Worm (Caenorhabditis elegans) whole organism, early embryonic: ENCODE results near the gene col-84.

Experiments
- B0310.2 ChIP-seq: sonication (generic microtip); optimal IDR thresholded peaks from 2 replicates; lab custom pipeline; 2016; ENCODE audit warnings: mild to moderate bottlenecking, missing genetic modification characterization, missing compliant biosample characterization
- F13C5.2 ChIP-seq: sonication (generic microtip); optimal IDR thresholded peaks from 2 replicates; lab custom pipeline; 2017; ENCODE audit warnings: mild to moderate bottlenecking, missing genetic modification characterization, inconsistent platforms, missing compliant biosample characterization
- aly-1 ChIP-seq: sonication (generic microtip); optimal IDR thresholded peaks from 2 replicates; lab custom pipeline; 2016; ENCODE audit warnings: missing genetic modification characterization, missing compliant biosample characterization
- ama-1 ChIP-seq: fragments of 150-350 bp; optimal IDR thresholded peaks from 2 replicates; lab custom pipeline; 2014
- ceh-13 ChIP-seq: fragments of 200-800 bp; sonication (Bioruptor generic); optimal IDR thresholded peaks from 2 replicates; lab custom pipeline; 2018; ENCODE audit warnings: mild to moderate bottlenecking, missing genetic modification characterization, missing compliant biosample characterization
- ceh-36 ChIP-seq: sonication (generic microtip); optimal IDR thresholded peaks from 2 replicates; lab custom pipeline; 2016; ENCODE audit warnings: missing genetic modification characterization, inconsistent platforms, missing compliant biosample characterization
- ets-7 ChIP-seq: sonication (generic microtip); optimal IDR thresholded peaks from 2 replicates; lab custom pipeline; 2016; ENCODE audit warnings: missing genotype, missing genetic modification characterization, missing compliant biosample characterization
- flt-1 ChIP-seq: fragments of 200-800 bp; sonication (Bioruptor generic); IDR thresholded peaks from 2 replicates; pipeline ENCODE4 v1.3.6; 2022; ENCODE audit warnings: missing genetic modification characterization, missing compliant biosample characterization
- hmbx-1 ChIP-seq: sonication (generic microtip); optimal IDR thresholded peaks from 2 replicates; lab custom pipeline; 2016; ENCODE audit warnings: mild to moderate bottlenecking, missing genetic modification characterization, missing compliant biosample characterization
- hmg-4 ChIP-seq: fragments of 200-800 bp; sonication (Bioruptor generic); optimal IDR thresholded peaks from 2 replicates; lab custom pipeline; 2018; ENCODE audit warnings: mild to moderate bottlenecking, missing genetic modification characterization, missing compliant biosample characterization
- hnd-1 ChIP-seq: sonication (generic microtip); optimal IDR thresholded peaks from 2 replicates; lab custom pipeline; 2016; ENCODE audit warnings: missing genetic modification characterization, missing compliant biosample characterization
- pes-1 ChIP-seq: fragments of 200-800 bp; sonication (Bioruptor generic); IDR thresholded peaks from 2 replicates; pipeline ENCODE4 v1.3.6; 2022; ENCODE audit warnings: missing genetic modification reagents, missing genetic modification characterization, missing compliant biosample characterization
- scrt-1 ChIP-seq: fragments of 200-800 bp; sonication (Bioruptor generic); IDR thresholded peaks from 2 replicates; pipeline ENCODE4 v1.3.6; 2022; ENCODE audit warnings: missing genetic modification characterization, missing compliant biosample characterization
- sea-1 ChIP-seq: fragments of 200-800 bp; sonication (Bioruptor generic); conservative IDR thresholded peaks from 2 replicates; pipeline ENCODE4 v1.3.6; 2022; ENCODE audit warnings: missing genetic modification characterization, missing compliant biosample characterization
- tbx-11 ChIP-seq: fragments of 200-800 bp; sonication (Bioruptor generic); IDR thresholded peaks from 2 replicates; pipeline ENCODE4 v1.3.6; 2022; ENCODE audit warnings: missing genetic modification characterization, missing compliant biosample characterization
- tbx-37 ChIP-seq: fragments of 200-800 bp; sonication (Bioruptor generic); conservative IDR thresholded peaks from 2 replicates; pipeline ENCODE4 v1.3.6; 2022; ENCODE audit warnings: missing genetic modification reagents, missing genetic modification characterization, missing compliant biosample characterization
- tra-4 ChIP-seq: sonication (generic microtip); optimal IDR thresholded peaks from 2 replicates; lab custom pipeline; 2017; ENCODE audit warnings: missing genetic modification characterization, missing compliant biosample characterization

The col-84 gene

DNA sequence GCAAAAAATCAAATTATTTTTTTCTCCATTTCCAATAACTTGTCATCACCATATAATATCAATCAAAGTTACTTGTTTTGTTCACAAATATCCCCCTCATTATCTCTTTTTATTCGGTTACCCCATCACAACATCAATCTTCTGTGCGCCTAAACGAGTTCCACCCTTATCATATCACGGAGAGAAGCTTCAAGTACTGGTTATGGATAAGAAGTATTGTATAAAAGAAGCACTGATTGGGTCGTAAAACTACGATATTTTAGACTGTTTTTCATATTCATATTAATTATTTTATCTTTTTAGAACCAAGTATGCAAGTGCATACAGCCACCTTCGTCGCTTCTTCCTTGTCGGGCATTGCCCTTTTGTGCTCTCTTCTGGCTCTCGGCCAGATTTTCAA, at the start of gene col-84:
col-84 (plus strand) TSS at position 301 of the 400 bp plus-strand sequence.
- TF ChIP-seq B0310.2 (tag; lab: Kevin White, UChicago) (no peak), hmbx-1 (tag; lab: Kevin White, UChicago) (no peak), tra-4 (tag; lab: Kevin White, UChicago) (no peak), ama-1 (no peak), flt-1 (GFP tag; lab: Robert Waterston, UW) (no peak), hnd-1 (no peak), F13C5.2 (tag; lab: Kevin White, UChicago) (no peak), aly-1 (tag; lab: Kevin White, UChicago) (no peak), ceh-13 (GFP tag; lab: Kevin White, UChicago) (no peak), pes-1 (GFP tag; lab: Robert Waterston, UW) (no peak), ets-7 (tag; lab: Kevin White, UChicago) (no peak), scrt-1 (GFP tag; lab: Robert Waterston, UW) (no peak), hmg-4 (no peak), tbx-11 (GFP tag; lab: Robert Waterston, UW) (no peak), ceh-36 (no peak), sea-1 (GFP tag; lab: Robert Waterston, UW) (no peak), tbx-37 (GFP tag; lab: Robert Waterston, UW) (no peak)

DNA sequence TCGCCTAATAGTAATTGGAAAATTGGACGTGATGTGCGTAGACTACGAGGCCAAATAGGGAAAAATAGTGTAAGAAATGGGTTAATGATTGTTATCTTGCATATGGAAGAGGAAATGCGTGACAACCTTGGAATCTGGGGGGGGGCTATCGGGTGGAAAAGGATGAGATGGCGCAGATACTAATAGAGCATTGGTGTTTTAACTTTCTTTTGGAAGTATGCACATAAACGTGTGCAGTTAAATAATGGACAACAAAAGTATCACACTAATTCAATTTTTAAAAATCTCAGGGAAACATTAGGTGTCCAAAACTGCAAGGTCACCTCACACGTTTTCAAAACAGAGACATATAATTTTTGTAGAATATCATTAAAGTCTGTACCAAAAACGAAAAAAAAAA, 48.5 kb upstream of the col-84 start, which contains the start of gene Y6D1A.2:
Y6D1A.2 (minus strand) TSS at position 101 of the 400 bp plus-strand sequence.
- TF ChIP-seq hnd-1 (no peak), ceh-13 (GFP tag; lab: Kevin White, UChicago) (no peak), tbx-11 (GFP tag; lab: Robert Waterston, UW) (no peak), F13C5.2 (tag; lab: Kevin White, UChicago) (no peak), tra-4 (tag; lab: Kevin White, UChicago) (no peak), tbx-37 (GFP tag; lab: Robert Waterston, UW) (no peak), ama-1 (no peak), hmg-4 (no peak), ets-7 (tag; lab: Kevin White, UChicago) (no peak), flt-1 (GFP tag; lab: Robert Waterston, UW) (no peak), B0310.2 (tag; lab: Kevin White, UChicago) (no peak), scrt-1 (GFP tag; lab: Robert Waterston, UW) (no peak), hmbx-1 (tag; lab: Kevin White, UChicago) (no peak), sea-1 (GFP tag; lab: Robert Waterston, UW) (no peak)

DNA sequence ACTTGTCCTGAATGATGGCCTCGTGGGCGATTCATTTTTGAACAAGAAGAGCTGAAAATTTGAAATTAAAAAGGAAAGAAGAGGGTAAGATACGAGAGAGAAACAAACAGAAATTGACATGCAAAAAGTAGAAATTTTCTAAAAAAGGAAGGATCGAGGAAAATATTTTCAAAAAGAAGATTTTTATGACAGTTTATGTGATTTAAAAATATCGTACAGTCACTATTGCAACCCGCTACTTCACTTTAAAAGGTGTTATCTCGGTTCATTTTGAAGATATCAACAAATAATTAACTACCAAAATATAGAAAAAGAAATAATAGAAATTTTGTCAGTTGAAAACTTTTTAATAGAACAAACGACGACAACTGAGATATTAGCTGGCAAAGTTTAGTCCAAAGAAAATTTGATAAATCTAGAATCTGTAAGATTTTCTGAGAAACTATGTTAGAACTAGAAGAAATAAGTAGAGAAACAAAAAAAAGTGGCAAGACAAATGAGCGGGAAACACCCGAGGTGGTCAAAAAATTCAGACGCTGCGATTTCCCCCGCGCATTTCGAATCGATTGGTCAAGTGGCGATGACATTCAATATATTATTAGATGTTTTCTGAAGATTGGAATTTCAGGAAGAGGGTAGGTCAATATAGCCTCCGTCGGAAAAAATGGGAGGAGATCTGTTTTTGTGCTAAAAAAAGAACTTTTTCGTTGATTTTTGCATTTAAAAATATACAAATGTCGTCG, 44.6 kb upstream of the col-84 start, which contains the start of gene Y6D1A.1:
Y6D1A.1 (minus strand) TSS at position 51 of the 743 bp plus-strand sequence.
- TF ChIP-seq hmbx-1 (tag; lab: Kevin White, UChicago) = no peak
- TF ChIP-seq B0310.2 (tag; lab: Kevin White, UChicago) = no peak
- TF ChIP-seq ama-1 = no peak
- TF ChIP-seq tbx-37 (GFP tag; lab: Robert Waterston, UW) = no peak
- TF ChIP-seq tra-4 (tag; lab: Kevin White, UChicago) = no peak
- TF ChIP-seq ceh-13 (GFP tag; lab: Kevin White, UChicago) = no peak
- TF ChIP-seq tbx-11 (GFP tag; lab: Robert Waterston, UW) = no peak
- no peak for TF ChIP-seq hmg-4

DNA sequence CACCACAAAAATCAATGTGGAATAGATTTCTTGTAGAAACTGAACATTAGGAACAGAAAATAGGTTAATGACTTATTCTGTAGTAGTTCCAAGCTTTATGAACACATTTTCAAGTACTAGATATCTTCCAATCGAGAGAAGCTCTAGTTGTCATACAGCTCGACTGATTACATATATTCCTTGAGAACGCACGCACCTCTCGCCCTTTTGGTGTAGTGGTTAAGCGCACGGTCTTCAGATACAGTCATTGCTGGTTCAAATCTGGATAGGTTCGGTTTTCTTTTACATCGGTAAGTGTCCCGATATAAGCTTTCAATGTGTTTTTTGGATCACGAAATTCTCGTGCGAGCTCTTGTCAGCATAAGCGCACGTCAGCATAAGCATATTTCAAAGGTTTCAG, 43.7 kb upstream of the col-84 start:
- TF ChIP-seq scrt-1 (GFP tag; lab: Robert Waterston, UW) (peak; percentile 71), tbx-11 (GFP tag; lab: Robert Waterston, UW) (0 out of 2 replicates have a peak, but pooled peaks have one; percentile 51)

DNA sequence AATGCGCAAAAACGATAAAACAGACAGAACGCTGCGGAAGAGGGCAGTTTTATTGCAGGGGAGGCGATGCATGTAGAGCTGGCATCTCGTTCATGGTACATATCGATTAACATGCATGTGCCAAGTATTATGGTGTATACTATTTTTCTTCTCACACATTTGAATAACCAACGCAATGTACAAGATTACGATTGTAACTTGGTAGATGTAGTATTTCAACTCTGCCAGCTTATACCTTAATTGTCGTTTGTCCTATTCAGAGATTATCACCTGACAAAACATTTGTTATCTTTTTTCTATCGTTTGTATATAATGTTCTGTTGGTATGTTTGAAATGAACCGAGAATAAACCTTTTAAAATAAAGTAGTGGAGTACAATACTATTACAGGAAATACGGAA, 38.4 kb upstream of the col-84 start, which contains the start of gene pes-5:
pes-5 (minus strand) TSS at position 101 of the 400 bp plus-strand sequence.
- TF ChIP-seq tbx-11 (GFP tag; lab: Robert Waterston, UW) = no peak
- no peak for TF ChIP-seq aly-1 (tag; lab: Kevin White, UChicago)
- no peak for TF ChIP-seq ceh-36
- no peak for TF ChIP-seq F13C5.2 (tag; lab: Kevin White, UChicago)
- TF ChIP-seq hmg-4 = no peak
- TF ChIP-seq B0310.2 (tag; lab: Kevin White, UChicago) = no peak
- no peak for TF ChIP-seq hnd-1
- no peak for TF ChIP-seq ceh-13 (GFP tag; lab: Kevin White, UChicago)
- TF ChIP-seq flt-1 (GFP tag; lab: Robert Waterston, UW) = no peak
- TF ChIP-seq ama-1 = no peak
- no peak for TF ChIP-seq tbx-37 (GFP tag; lab: Robert Waterston, UW)
- TF ChIP-seq ets-7 (tag; lab: Kevin White, UChicago) = no peak
- no peak for TF ChIP-seq pes-1 (GFP tag; lab: Robert Waterston, UW)
- no peak for TF ChIP-seq scrt-1 (GFP tag; lab: Robert Waterston, UW)
- no peak for TF ChIP-seq tra-4 (tag; lab: Kevin White, UChicago)

DNA sequence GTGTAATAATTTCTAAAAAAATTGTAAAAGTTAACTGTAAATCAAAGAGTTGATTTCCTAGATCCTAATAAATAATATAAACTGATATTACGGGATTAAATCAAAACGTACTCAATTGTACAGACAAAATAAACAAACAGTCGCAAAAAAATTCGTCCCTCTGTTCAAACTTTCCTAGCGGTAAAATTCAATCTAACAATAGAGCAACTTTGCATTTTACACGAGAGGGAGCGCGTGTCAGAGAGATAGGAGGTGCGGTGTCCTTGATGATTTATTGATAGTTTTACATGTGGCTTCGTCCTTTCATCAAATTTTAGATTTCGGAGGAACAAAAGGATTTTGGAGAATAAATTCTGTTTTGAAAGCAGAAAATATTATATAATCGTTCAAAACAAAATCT, 37.7 kb upstream of the col-84 start:
- TF ChIP-seq flt-1 (GFP tag; lab: Robert Waterston, UW) (no peak), scrt-1 (GFP tag; lab: Robert Waterston, UW) (no peak), hnd-1 (no peak), F13C5.2 (tag; lab: Kevin White, UChicago) (no peak), hmg-4 (no peak), ceh-36 (no peak), tbx-11 (GFP tag; lab: Robert Waterston, UW) (no peak), aly-1 (tag; lab: Kevin White, UChicago) (no peak), ceh-13 (GFP tag; lab: Kevin White, UChicago) (no peak), ama-1 (no peak), tra-4 (tag; lab: Kevin White, UChicago) (no peak), sea-1 (GFP tag; lab: Robert Waterston, UW) (no peak)

DNA sequence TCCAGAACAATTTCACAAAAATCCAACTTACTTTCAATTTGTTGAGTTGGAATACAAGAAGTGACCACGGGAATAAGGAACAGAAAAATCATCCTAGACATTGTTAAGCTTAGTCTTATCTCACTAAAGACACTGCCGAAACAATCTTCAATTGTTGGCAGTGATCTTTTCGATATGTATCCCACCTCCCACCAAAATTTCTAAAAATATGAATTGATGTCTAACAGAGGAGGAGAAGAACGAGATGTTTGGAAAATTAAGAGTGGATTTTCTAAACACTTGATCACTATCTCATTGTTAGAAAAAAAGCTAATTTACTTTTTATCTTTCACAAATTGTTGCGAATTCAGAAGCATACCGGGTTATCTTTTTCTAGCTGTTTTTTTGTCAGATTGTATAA, 35.9 kb upstream of the col-84 start, which contains the start of gene clec-144:
clec-144 (minus strand) TSS at position 101 of the 400 bp plus-strand sequence.
- no peak for TF ChIP-seq ama-1
- no peak for TF ChIP-seq tbx-37 (GFP tag; lab: Robert Waterston, UW)
- TF ChIP-seq F13C5.2 (tag; lab: Kevin White, UChicago) = no peak
- TF ChIP-seq pes-1 (GFP tag; lab: Robert Waterston, UW) = no peak
- no peak for TF ChIP-seq B0310.2 (tag; lab: Kevin White, UChicago)
- TF ChIP-seq scrt-1 (GFP tag; lab: Robert Waterston, UW) = no peak
- TF ChIP-seq aly-1 (tag; lab: Kevin White, UChicago) = no peak
- TF ChIP-seq hmg-4 = no peak
- no peak for TF ChIP-seq ceh-36
- TF ChIP-seq hnd-1 = no peak
- TF ChIP-seq hmbx-1 (tag; lab: Kevin White, UChicago) = no peak
